Worm (Caenorhabditis elegans): ENCODE data around the gene cyp-33C12.

The cyp-33C12 gene

ce11 chrV:2174465-2174864 lies 29.7 kb downstream of the cyp-33C12 start:
- TF ChIP-seq nhr-111 (GFP tag; optimal IDR thresholded peaks at IDR 0.05) (no peak), php-3 (GFP tag; IDR thresholded peaks at IDR 0.05) (no peak), hif-1 (tag; optimal IDR thresholded peaks at IDR 0.05) (no peak), lin-38 (GFP tag; IDR thresholded peaks at IDR 0.05) (no peak), madf-9 (GFP tag; conservative IDR thresholded peaks at IDR 0.05) (no peak), attf-4 (tag; optimal IDR thresholded peaks at IDR 0.05) (no peak), arid-1 (GFP tag; conservative IDR thresholded peaks at IDR 0.05) (no peak), mxl-2 (GFP tag; conservative IDR thresholded peaks at IDR 0.05) (no peak), saeg-2 (GFP tag; IDR thresholded peaks at IDR 0.05) (no peak), nhr-76 (tag; optimal IDR thresholded peaks at IDR 0.05) (no peak), zfp-3 (GFP tag; conservative IDR thresholded peaks at IDR 0.05) (no peak), madf-5 (GFP tag; IDR thresholded peaks at IDR 0.05) (no peak), T26A8.4 (GFP tag; IDR thresholded peaks at IDR 0.05) (no peak), daf-16 (GFP tag; optimal IDR thresholded peaks at IDR 0.05) (no peak), daf-16 (tag; optimal IDR thresholded peaks at IDR 0.05) (no peak), egl-27 (tag; optimal IDR thresholded peaks at IDR 0.05) (no peak), ces-1 (GFP tag; optimal IDR thresholded peaks at IDR 0.05) (no peak), ceh-32 (tag; optimal IDR thresholded peaks at IDR 0.05; ENCODE audit: poor library complexity) (no peak), ceh-44 (GFP tag; IDR thresholded peaks at IDR 0.05) (no peak)

- no peak for TF ChIP-seq hmg-1.1 (GFP tag; IDR thresholded peaks at IDR 0.05)
- TF ChIP-seq spr-3 (GFP tag; optimal IDR thresholded peaks at IDR 0.05) = no peak
- TF ChIP-seq pqm-1 (tag; optimal IDR thresholded peaks at IDR 0.05) = no peak
- TF ChIP-seq aha-1 (tag) = no peak
Observed at ce11 chrV:2166679-2167078, 37.5 kb downstream of the cyp-33C12 start, which contains the start of gene srbc-19. Gene srbc-19, minus strand, starts transcription at chrV:2166779.

ce11 chrV:2163735-2164134 lies 40.5 kb downstream of the cyp-33C12 start, which contains the start of gene str-255:
Gene str-255, minus strand, starts transcription at chrV:2163835.
- TF ChIP-seq mes-2 (tag; optimal IDR thresholded peaks at IDR 0.05; ENCODE audit: poor library complexity, severe bottlenecking) = no peak
- TF ChIP-seq aha-1 (tag) = no peak
- TF ChIP-seq fos-1 (tag; optimal IDR thresholded peaks at IDR 0.05) = no peak
- no peak for TF ChIP-seq F49E8.2 (tag; optimal IDR thresholded peaks at IDR 0.05; ENCODE audit: borderline replicate concordance)
- no peak for TF ChIP-seq sdz-12 (GFP tag; optimal IDR thresholded peaks at IDR 0.05)
- TF ChIP-seq zag-1 (tag; optimal IDR thresholded peaks at IDR 0.05) = no peak
- TF ChIP-seq ztf-7 (tag; optimal IDR thresholded peaks at IDR 0.05) = no peak
- TF ChIP-seq T26A8.4 (GFP tag; IDR thresholded peaks at IDR 0.05) = no peak
- TF ChIP-seq F37D6.2 (tag; optimal IDR thresholded peaks at IDR 0.05) = no peak
- TF ChIP-seq dve-1 (tag; optimal IDR thresholded peaks at IDR 0.05; ENCODE audit: insufficient read depth) = no peak
- no peak for TF ChIP-seq nhr-48 (tag; optimal IDR thresholded peaks at IDR 0.05)
- no peak for TF ChIP-seq nhr-28 (tag; optimal IDR thresholded peaks at IDR 0.05)
- no peak for TF ChIP-seq arid-1 (GFP tag; conservative IDR thresholded peaks at IDR 0.05)
- no peak for TF ChIP-seq egl-43 (GFP tag; IDR thresholded peaks at IDR 0.05)
- no peak for TF ChIP-seq snpc-4 (tag; optimal IDR thresholded peaks at IDR 0.05)

ce11 chrV:2159331-2159730 lies 44.9 kb downstream of the cyp-33C12 start, which contains the start of gene C45H4.14:
Gene C45H4.14, minus strand, starts transcription at chrV:2159431.
- TF ChIP-seq ceh-82 (tag; optimal IDR thresholded peaks at IDR 0.05) = no peak
- no peak for TF ChIP-seq unc-39 (tag; optimal IDR thresholded peaks at IDR 0.05)
- no peak for TF ChIP-seq spr-1 (tag; optimal IDR thresholded peaks at IDR 0.05)
- no peak for TF ChIP-seq hif-1 (tag; optimal IDR thresholded peaks at IDR 0.05)
- no peak for TF ChIP-seq ceh-20 (GFP tag; IDR thresholded peaks at IDR 0.05)
- TF ChIP-seq mxl-2 (GFP tag; conservative IDR thresholded peaks at IDR 0.05) = no peak
- TF ChIP-seq dmd-9 (GFP tag; IDR thresholded peaks at IDR 0.05) = no peak
- TF ChIP-seq ctbp-1 (GFP tag; IDR thresholded peaks at IDR 0.05) = no peak
- TF ChIP-seq dpl-1 (GFP tag; optimal IDR thresholded peaks at IDR 0.05) = no peak
- TF ChIP-seq nhr-102 (tag; optimal IDR thresholded peaks at IDR 0.05) = no peak
- TF ChIP-seq dve-1 (tag; optimal IDR thresholded peaks at IDR 0.05; ENCODE audit: insufficient read depth) = no peak
- no peak for TF ChIP-seq spr-3 (GFP tag; optimal IDR thresholded peaks at IDR 0.05)
- no peak for TF ChIP-seq Y5F2A.4 (GFP tag; optimal IDR thresholded peaks at IDR 0.05)
- no peak for TF ChIP-seq cey-2 (tag; optimal IDR thresholded peaks at IDR 0.05; ENCODE audit: borderline replicate concordance, insufficient read depth)
- no peak for TF ChIP-seq hmg-1.1 (GFP tag; IDR thresholded peaks at IDR 0.05)
- TF ChIP-seq aha-1 (tag) = no peak

Data from whole organism, L4 larva.